Worm (Caenorhabditis elegans): ENCODE results near the gene F48C5.2.

The F48C5.2 gene

ce11 chrX:11435488-11435887 is 18.6 kb downstream of the F48C5.2 start:
- no peak for TF ChIP-seq fos-1 (tag; optimal IDR thresholded peaks at IDR 0.05)
- no peak for TF ChIP-seq mdl-1 (tag; optimal IDR thresholded peaks at IDR 0.05)
- TF ChIP-seq zag-1 (tag; optimal IDR thresholded peaks at IDR 0.05), result no peak
- no peak for TF ChIP-seq daf-12 (tag; optimal IDR thresholded peaks at IDR 0.05)
- TF ChIP-seq elt-1 (tag; optimal IDR thresholded peaks at IDR 0.05), result no peak
- no peak for TF ChIP-seq unc-62 (GFP tag; optimal IDR thresholded peaks at IDR 0.05)
- no peak for TF ChIP-seq nhr-23 (tag; optimal IDR thresholded peaks at IDR 0.05)
- no peak for TF ChIP-seq tbx-2 (tag; optimal IDR thresholded peaks at IDR 0.05)

- TF ChIP-seq nhr-23 (tag; optimal IDR thresholded peaks at IDR 0.05) (no peak), elt-3 (tag; optimal IDR thresholded peaks at IDR 0.05) (peak in 1 of 3 experiments; percentile 36), nhr-12 (tag; optimal IDR thresholded peaks at IDR 0.05) (no peak), eor-1 (tag; optimal IDR thresholded peaks at IDR 0.05) (no peak), egl-27 (tag; optimal IDR thresholded peaks at IDR 0.05) (no peak), ZK546.5 (tag; optimal IDR thresholded peaks at IDR 0.05) (no peak), sea-2 (GFP tag; optimal IDR thresholded peaks at IDR 0.05) (no peak), mml-1 (tag; optimal IDR thresholded peaks at IDR 0.05) (no peak)
Measured at ce11 chrX:11433488-11433887, 20.6 kb downstream of the F48C5.2 start, which contains the start of gene hum-4. hum-4 (minus strand) TSS chrX:11433588.

ce11 chrX:11427550-11427949 is 26.6 kb downstream of the F48C5.2 start:
- no peak for TF ChIP-seq daf-12 (tag; optimal IDR thresholded peaks at IDR 0.05)
- TF ChIP-seq nhr-67 (tag; optimal IDR thresholded peaks at IDR 0.05), result no peak
- no peak for TF ChIP-seq unc-62 (GFP tag; optimal IDR thresholded peaks at IDR 0.05)
- TF ChIP-seq ceh-28 (tag; optimal IDR thresholded peaks at IDR 0.05), result no peak
- TF ChIP-seq eor-1 (tag; optimal IDR thresholded peaks at IDR 0.05), result no peak
- TF ChIP-seq tbx-2 (tag; optimal IDR thresholded peaks at IDR 0.05), result no peak
- no peak for TF ChIP-seq ama-1 (optimal IDR thresholded peaks at IDR 0.05)
- TF ChIP-seq nhr-11 (tag; optimal IDR thresholded peaks at IDR 0.05), result no peak

ce11 chrX:11426647-11427046 is 27.5 kb downstream of the F48C5.2 start:
- TF ChIP-seq egl-27 (tag; optimal IDR thresholded peaks at IDR 0.05) (no peak), nhr-76 (tag; optimal IDR thresholded peaks at IDR 0.05) (no peak), elt-2 (tag; optimal IDR thresholded peaks at IDR 0.05) (peak; percentile 57), lsy-12 (tag; optimal IDR thresholded peaks at IDR 0.05) (no peak)

- TF ChIP-seq nhr-23 (tag; optimal IDR thresholded peaks at IDR 0.05), result peak; percentile 4
- TF ChIP-seq nhr-43 (tag; optimal IDR thresholded peaks at IDR 0.05; ENCODE audit: poor library complexity, severe bottlenecking), result no peak
- peak; percentile 72 for TF ChIP-seq nhr-25 (tag; optimal IDR thresholded peaks at IDR 0.05)
Measured at ce11 chrX:11419988-11420387, 34.1 kb downstream of the F48C5.2 start, which contains the start of gene F46C3.6. F46C3.6 (minus strand) TSS chrX:11420074.

ce11 chrX:11418667-11419066 is 35.5 kb downstream of the F48C5.2 start, which contains the start of gene F46C3.2:
F46C3.2 (minus strand) TSS chrX:11418767.
- TF ChIP-seq elt-2 (tag; optimal IDR thresholded peaks at IDR 0.05) (peak; percentile 24), aly-2 (tag; optimal IDR thresholded peaks at IDR 0.05) (no peak), pha-4 (tag; optimal IDR thresholded peaks at IDR 0.05) (peak; percentile 10)

ce11 chrX:11414837-11415550 is 39.1 kb downstream of the F48C5.2 start, which contains the start of gene pek-1:
pek-1 (minus strand) TSS chrX:11414887.
- TF ChIP-seq fos-1 (tag; optimal IDR thresholded peaks at IDR 0.05), result no peak
- no peak for TF ChIP-seq zag-1 (tag; optimal IDR thresholded peaks at IDR 0.05)
- TF ChIP-seq nhr-25 (tag; optimal IDR thresholded peaks at IDR 0.05), result peak; percentile 66
- peak; percentile 72 for TF ChIP-seq elt-2 (tag; optimal IDR thresholded peaks at IDR 0.05)
- peak; percentile 83 for TF ChIP-seq jun-1 (tag; optimal IDR thresholded peaks at IDR 0.05)
- peak; percentile 52 for TF ChIP-seq egl-5 (tag; optimal IDR thresholded peaks at IDR 0.05)
- peak; percentile 14 for TF ChIP-seq nfya-1 (tag; optimal IDR thresholded peaks at IDR 0.05; ENCODE audit: insufficient read depth)
- peak; percentile 2 for TF ChIP-seq skn-1 (tag; optimal IDR thresholded peaks at IDR 0.05)
- peak; percentile 25 for TF ChIP-seq hmg-11 (tag; optimal IDR thresholded peaks at IDR 0.05)
- peak; percentile 11 for TF ChIP-seq pqm-1 (tag; optimal IDR thresholded peaks at IDR 0.05)
- TF ChIP-seq nhr-43 (tag; optimal IDR thresholded peaks at IDR 0.05; ENCODE audit: poor library complexity, severe bottlenecking), result peak; percentile 2
- peak; percentile 75 for TF ChIP-seq pha-4 (tag; optimal IDR thresholded peaks at IDR 0.05)
- TF ChIP-seq nhr-77 (tag; optimal IDR thresholded peaks at IDR 0.05), result no peak
- TF ChIP-seq mdl-1 (tag; optimal IDR thresholded peaks at IDR 0.05), result peak; percentile 20
- TF ChIP-seq R02D3.7 (tag; optimal IDR thresholded peaks at IDR 0.05), result no peak
- TF ChIP-seq nhr-23 (tag; optimal IDR thresholded peaks at IDR 0.05), result peak; percentile 63
